Fruit fly (Drosophila melanogaster): ENCODE measurements around the gene Srlp.

The Srlp gene

DNA sequence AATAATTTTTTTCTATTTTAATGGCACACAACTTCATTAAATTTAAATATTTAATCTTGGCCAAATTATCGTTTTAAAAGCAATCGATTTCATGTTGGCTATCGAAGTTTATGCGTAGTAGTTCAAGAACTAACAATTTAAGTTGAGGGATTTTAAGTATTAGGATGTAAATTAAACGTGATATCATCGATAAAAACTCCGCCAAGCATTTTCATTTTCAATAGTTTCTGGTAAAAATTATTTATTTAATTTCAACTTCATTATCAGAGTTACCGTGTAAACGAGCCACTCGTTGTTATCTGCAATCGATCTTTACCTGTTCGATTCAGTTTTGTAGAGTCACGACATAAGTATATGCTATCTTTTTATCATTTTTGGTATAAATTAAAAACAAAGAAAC lies 31.0 kb upstream of the Srlp start (continued):
- peak; percentile 84 for TF ChIP-seq toy (GFP tag; IDR thresholded peaks at IDR 0.05)
- TF ChIP-seq CG18619 (GFP tag; optimal IDR thresholded peaks at IDR 0.05), result peak; percentile 94
- TF ChIP-seq gfzf (GFP tag; optimal IDR thresholded peaks at IDR 0.05), result peak; percentile 23
- TF ChIP-seq CG17829 (tag; optimal IDR thresholded peaks at IDR 0.05), result peak; percentile 99
- peak; percentile 97 for TF ChIP-seq seq (GFP tag; IDR thresholded peaks at IDR 0.05)
- peak; percentile 99 for TF ChIP-seq CG13894 (tag; optimal IDR thresholded peaks at IDR 0.05)
- TF ChIP-seq trh (GFP tag; optimal IDR thresholded peaks at IDR 0.05), result peak; percentile 91
- peak; percentile 96 for TF ChIP-seq Bteb2 (GFP tag; optimal IDR thresholded peaks at IDR 0.05)
- TF ChIP-seq CG18599 (GFP tag; optimal IDR thresholded peaks at IDR 0.05), result peak; percentile 99
- TF ChIP-seq CG3281 (GFP tag; optimal IDR thresholded peaks at IDR 0.05), result peak; percentile 97
- peak; percentile 99 for TF ChIP-seq gem (tag; optimal IDR thresholded peaks at IDR 0.05)
- TF ChIP-seq dmrt11E (tag; optimal IDR thresholded peaks at IDR 0.05), result peak; percentile 99
- TF ChIP-seq B-H2 (GFP tag; optimal IDR thresholded peaks at IDR 0.05), result peak; percentile 98
- peak; percentile 96 for TF ChIP-seq CG1602 (GFP tag; optimal IDR thresholded peaks at IDR 0.05)
- peak; percentile 56; the same call in 1 of the 2 replicates for TF ChIP-seq Dip2 (GFP tag; IDR thresholded peaks at IDR 0.05)
- peak; percentile 94 for TF ChIP-seq schlank (tag; optimal IDR thresholded peaks at IDR 0.05)
- TF ChIP-seq cas (GFP tag; IDR thresholded peaks at IDR 0.05), result peak; percentile 89
- peak; percentile 99 for TF ChIP-seq CG4854 (GFP tag; optimal IDR thresholded peaks at IDR 0.05)
- TF ChIP-seq wor (GFP tag; IDR thresholded peaks at IDR 0.05), result peak; percentile 92
- peak; percentile 97 for TF ChIP-seq CG11504 (tag; optimal IDR thresholded peaks at IDR 0.05)
- TF ChIP-seq CG9797 (GFP tag; optimal IDR thresholded peaks at IDR 0.05), result peak; percentile 41
- peak; percentile 96 for TF ChIP-seq CG7987 (GFP tag; optimal IDR thresholded peaks at IDR 0.05)
- TF ChIP-seq bcd (GFP tag; optimal IDR thresholded peaks at IDR 0.05), result peak; percentile 97
- TF ChIP-seq mam (GFP tag; optimal IDR thresholded peaks at IDR 0.05), result peak; percentile 92
- peak; percentile 99 for TF ChIP-seq CG13424 (tag; optimal IDR thresholded peaks at IDR 0.05)
- no peak for TF ChIP-seq cad (GFP tag; optimal IDR thresholded peaks at IDR 0.05)
- TF ChIP-seq Myb (GFP tag; optimal IDR thresholded peaks at IDR 0.05), result peak; percentile 70
- TF ChIP-seq pros (GFP tag; optimal IDR thresholded peaks at IDR 0.05), result peak; percentile 87
- TF ChIP-seq CG14014 (GFP tag; IDR thresholded peaks at IDR 0.05), result peak; percentile 97
- peak; percentile 92 for TF ChIP-seq slbo (GFP tag; IDR thresholded peaks at IDR 0.05)
- no peak for TF ChIP-seq hb (GFP tag; IDR thresholded peaks at IDR 0.05; ENCODE audit: partially characterized antibody)
- TF ChIP-seq jing (GFP tag; optimal IDR thresholded peaks at IDR 0.05), result peak; percentile 93
- no peak for TF ChIP-seq prd (optimal IDR thresholded peaks at IDR 0.05)
- peak; percentile 97 for TF ChIP-seq prd (GFP tag; IDR thresholded peaks at IDR 0.05)
- no peak for TF ChIP-seq hkb (optimal IDR thresholded peaks at IDR 0.05)
- TF ChIP-seq hkb (GFP tag; IDR thresholded peaks at IDR 0.05), result peak; percentile 99
- peak; percentile 89 for TF ChIP-seq CG3726 (GFP tag; IDR thresholded peaks at IDR 0.05)
- TF ChIP-seq row (GFP tag; IDR thresholded peaks at IDR 0.05), result peak; percentile 98
- TF ChIP-seq Elba2 (GFP tag; optimal IDR thresholded peaks at IDR 0.05), result peak; percentile 81
- peak; percentile 98 for TF ChIP-seq HmgZ (tag; optimal IDR thresholded peaks at IDR 0.05)
- TF ChIP-seq vnd (GFP tag; IDR thresholded peaks at IDR 0.05; ENCODE audit: partially characterized antibody), result no peak
- TF ChIP-seq gce (GFP tag; IDR thresholded peaks at IDR 0.05), result peak; percentile 97
- TF ChIP-seq CG10654 (GFP tag; optimal IDR thresholded peaks at IDR 0.05), result peak; percentile 97
- no peak for TF ChIP-seq CG7963 (GFP tag; IDR thresholded peaks at IDR 0.05; ENCODE audit: partially characterized antibody)
- peak; percentile 98 for TF ChIP-seq CG15269 (tag; optimal IDR thresholded peaks at IDR 0.05)
- peak; percentile 89 for TF ChIP-seq sisA (GFP tag; IDR thresholded peaks at IDR 0.05)
- peak; percentile 98 for TF ChIP-seq repo (GFP tag; optimal IDR thresholded peaks at IDR 0.05)
- peak; percentile 96 for TF ChIP-seq CG17385 (GFP tag; optimal IDR thresholded peaks at IDR 0.05)
- peak; percentile 86 for TF ChIP-seq Antp (GFP tag; optimal IDR thresholded peaks at IDR 0.05)
- peak; percentile 47; the same call in 1 of the 2 replicates for TF ChIP-seq crol (GFP tag; IDR thresholded peaks at IDR 0.05)
- peak; percentile 99 for TF ChIP-seq CG10979 (tag; optimal IDR thresholded peaks at IDR 0.05)
